Fruit fly (Drosophila melanogaster): ENCODE measurements around the gene LManII.

LManII gene

dm6 chr2L:10418981-10419380, 38.5 kb upstream of the LManII start, which contains the start of gene RfC3 (continued):
- TF ChIP-seq CG18764 (GFP tag; optimal IDR thresholded peaks at IDR 0.05): no peak
- TF ChIP-seq Aef1 (GFP tag; IDR thresholded peaks at IDR 0.05): no peak
- TF ChIP-seq ind (GFP tag; optimal IDR thresholded peaks at IDR 0.05): no peak
- no peak for TF ChIP-seq CG2129 (GFP tag; IDR thresholded peaks at IDR 0.05; ENCODE audit: partially characterized antibody)
- peak; percentile 72; the same call in 2 of the 3 replicates for TF ChIP-seq CG16813 (GFP tag; IDR thresholded peaks at IDR 0.05; ENCODE audit: partially characterized antibody)
- TF ChIP-seq CoRest (tag; optimal IDR thresholded peaks at IDR 0.05): no peak
- no peak for TF ChIP-seq bigmax (GFP tag; optimal IDR thresholded peaks at IDR 0.05)
- no peak for TF ChIP-seq esg (GFP tag; conservative IDR thresholded peaks at IDR 0.05)
- TF ChIP-seq CG6791 (GFP tag; IDR thresholded peaks at IDR 0.05; ENCODE audit: partially characterized antibody): peak; percentile 89
- no peak for TF ChIP-seq CG17361 (GFP tag; IDR thresholded peaks at IDR 0.05)
- no peak for TF ChIP-seq bsh (GFP tag; optimal IDR thresholded peaks at IDR 0.05)
- no peak for TF ChIP-seq CG32767 (GFP tag; IDR thresholded peaks at IDR 0.05)
- TF ChIP-seq Antp (GFP tag; optimal IDR thresholded peaks at IDR 0.05): no peak
- TF ChIP-seq CG30403 (GFP tag; optimal IDR thresholded peaks at IDR 0.05): no peak
- TF ChIP-seq emc (GFP tag; optimal IDR thresholded peaks at IDR 0.05): no peak
- no peak for TF ChIP-seq CG32532 (GFP tag; IDR thresholded peaks at IDR 0.05)
- TF ChIP-seq CG6272 (GFP tag; IDR thresholded peaks at IDR 0.05): no peak
- no peak for TF ChIP-seq tup (GFP tag; optimal IDR thresholded peaks at IDR 0.05)
- no peak for TF ChIP-seq slbo (GFP tag; IDR thresholded peaks at IDR 0.05)
- TF ChIP-seq ara (GFP tag; IDR thresholded peaks at IDR 0.05): no peak
- TF ChIP-seq CG33557 (GFP tag; optimal IDR thresholded peaks at IDR 0.05): no peak
- no peak for TF ChIP-seq Meics (GFP tag; optimal IDR thresholded peaks at IDR 0.05)
- no peak for TF ChIP-seq CG33213 (GFP tag; optimal IDR thresholded peaks at IDR 0.05)
- no peak for TF ChIP-seq CG13624 (GFP tag; optimal IDR thresholded peaks at IDR 0.05)
- no peak for TF ChIP-seq bcd (GFP tag; optimal IDR thresholded peaks at IDR 0.05)
- TF ChIP-seq CG18476 (GFP tag; optimal IDR thresholded peaks at IDR 0.05): no peak
- TF ChIP-seq Hr3 (GFP tag; optimal IDR thresholded peaks at IDR 0.05): no peak
- TF ChIP-seq seq (GFP tag; IDR thresholded peaks at IDR 0.05): no peak
- TF ChIP-seq Nf-YC (tag; optimal IDR thresholded peaks at IDR 0.05): no peak
- TF ChIP-seq klu (GFP tag; IDR thresholded peaks at IDR 0.05): no peak
- TF ChIP-seq ems (GFP tag; optimal IDR thresholded peaks at IDR 0.05): no peak
- TF ChIP-seq CG13287 (GFP tag; IDR thresholded peaks at IDR 0.05; ENCODE audit: partially characterized antibody): peak; percentile 92
- TF ChIP-seq Hmr (GFP tag; optimal IDR thresholded peaks at IDR 0.05): no peak
- no peak for TF ChIP-seq vvl (GFP tag; IDR thresholded peaks at IDR 0.05)
- no peak for TF ChIP-seq Drgx (GFP tag; IDR thresholded peaks at IDR 0.05)
- TF ChIP-seq CG34224 (GFP tag; IDR thresholded peaks at IDR 0.05; ENCODE audit: partially characterized antibody): peak; percentile 98
- TF ChIP-seq PHDP (tag; optimal IDR thresholded peaks at IDR 0.05): no peak
- TF ChIP-seq ftz-f1 (GFP tag; optimal IDR thresholded peaks at IDR 0.05): no peak
- TF ChIP-seq odd (GFP tag; optimal IDR thresholded peaks at IDR 0.05): no peak
- no peak for TF ChIP-seq salm (tag; optimal IDR thresholded peaks at IDR 0.05)
- no peak for TF ChIP-seq Chrac-16 (GFP tag; optimal IDR thresholded peaks at IDR 0.05)
- TF ChIP-seq CG13424 (tag; optimal IDR thresholded peaks at IDR 0.05): no peak
- no peak for TF ChIP-seq tx (GFP tag; optimal IDR thresholded peaks at IDR 0.05)
- TF ChIP-seq CG6254 (GFP tag; optimal IDR thresholded peaks at IDR 0.05): no peak
- TF ChIP-seq lola (GFP tag; optimal IDR thresholded peaks at IDR 0.05): no peak
- no peak for TF ChIP-seq zen (tag; optimal IDR thresholded peaks at IDR 0.05)
- no peak for TF ChIP-seq her (GFP tag; optimal IDR thresholded peaks at IDR 0.05)
- no peak for TF ChIP-seq CG9609 (GFP tag; optimal IDR thresholded peaks at IDR 0.05)
- TF ChIP-seq B-H2 (GFP tag; optimal IDR thresholded peaks at IDR 0.05): no peak
- peak; percentile 91 for TF ChIP-seq CG14860 (GFP tag; IDR thresholded peaks at IDR 0.05; ENCODE audit: partially characterized antibody)
- no peak for TF ChIP-seq CG17912 (GFP tag; optimal IDR thresholded peaks at IDR 0.05)

Data from whole organism, embryonic.